Fruit fly (Drosophila melanogaster) whole organism, pupa: Measurements from ENCODE around the gene CG9389.

ENCODE experiments used
- CG10348 ChIP-seq: fragments of 200-800 bp; sonication (Bioruptor generic); IDR thresholded peaks from 2 replicates; pipeline ENCODE4 v1.3.6; 2022; ENCODE audit warnings: missing biosample characterization, missing genetic modification characterization
- CG12605 ChIP-seq: fragments of 200-800 bp; sonication (Bioruptor generic); IDR thresholded peaks from 2 replicates; pipeline ENCODE4 v1.3.6; 2022; ENCODE audit warnings: missing biosample characterization, missing genetic modification characterization
- CG13204 ChIP-seq: fragments of 200-800 bp; sonication (Bioruptor generic); optimal IDR thresholded peaks from 2 replicates; lab custom pipeline; 2018; ENCODE audit warnings: missing biosample characterization, mild to moderate bottlenecking, missing genetic modification characterization, moderate library complexity
- CG14655 ChIP-seq: fragments of 200-800 bp; sonication (Bioruptor generic); optimal IDR thresholded peaks from 3 replicates; lab custom pipeline; 2017; ENCODE audit warnings: mild to moderate bottlenecking, missing biosample characterization, missing genetic modification reagents, missing genetic modification characterization
- CG15710 ChIP-seq: fragments of 200-800 bp; sonication (Bioruptor generic); optimal IDR thresholded peaks from 2 replicates; lab custom pipeline; 2018; ENCODE audit warnings: missing biosample characterization, mild to moderate bottlenecking, missing genetic modification characterization, moderate library complexity
- CG17806 ChIP-seq: fragments of 200-800 bp; sonication (Bioruptor generic); optimal IDR thresholded peaks from 2 replicates; lab custom pipeline; 2018; ENCODE audit warnings: missing biosample characterization, mild to moderate bottlenecking, missing genetic modification characterization, moderate library complexity
- CG32121 ChIP-seq: fragments of 200-800 bp; sonication (Bioruptor generic); IDR thresholded peaks from 2 replicates; pipeline ENCODE4 v1.3.6; 2022; ENCODE audit warnings: missing biosample characterization, missing genetic modification characterization
- CG34367 ChIP-seq: fragments of 200-800 bp; sonication (Bioruptor generic); optimal IDR thresholded peaks from 2 replicates; lab custom pipeline; 2018; ENCODE audit warnings: missing biosample characterization, mild to moderate bottlenecking, missing genetic modification characterization
- CG4496 ChIP-seq: fragments of 200-800 bp; sonication (Bioruptor generic); IDR thresholded peaks from 3 replicates; pipeline ENCODE4 v1.3.6; 2022; ENCODE audit warnings: missing biosample characterization, missing genetic modification characterization
- CG8159 ChIP-seq: fragments of 200-800 bp; sonication (Bioruptor generic); optimal IDR thresholded peaks from 3 replicates; lab custom pipeline; 2018; ENCODE audit warnings: missing biosample characterization, mild to moderate bottlenecking, missing genetic modification characterization, moderate library complexity
- CG8301 ChIP-seq: fragments of 200-800 bp; sonication (Bioruptor generic); optimal IDR thresholded peaks from 2 replicates; lab custom pipeline; 2018; ENCODE audit warnings: missing biosample characterization, mild to moderate bottlenecking, missing genetic modification characterization
- CG9948 ChIP-seq: fragments of 200-800 bp; sonication (Bioruptor generic); optimal IDR thresholded peaks from 2 replicates; lab custom pipeline; 2018; ENCODE audit warnings: missing biosample characterization, mild to moderate bottlenecking, missing genetic modification characterization, moderate library complexity
- D1 ChIP-seq: fragments of 200-800 bp; sonication (Bioruptor generic); optimal IDR thresholded peaks from 2 replicates; lab custom pipeline; 2018; ENCODE audit warnings: missing biosample characterization, mild to moderate bottlenecking, missing genetic modification characterization, moderate library complexity
- EcR ChIP-seq: fragments of 200-800 bp; sonication (Bioruptor generic); optimal IDR thresholded peaks from 3 replicates; lab custom pipeline; 2019; ENCODE audit warnings: missing biosample characterization, missing genetic modification characterization, mild to moderate bottlenecking, moderate library complexity, missing genetic modification reagents
- Ets98B ChIP-seq: fragments of 200-800 bp; sonication (Bioruptor generic); IDR thresholded peaks from 2 replicates; pipeline ENCODE4 v1.3.6; 2022; ENCODE audit warnings: missing biosample characterization, missing genetic modification characterization
- Pif1A ChIP-seq: fragments of 200-800 bp; sonication (Bioruptor generic); optimal IDR thresholded peaks from 3 replicates; lab custom pipeline; 2016; ENCODE audit warnings: missing biosample characterization, missing genetic modification characterization
- Pif1B ChIP-seq: fragments of 200-800 bp; sonication (Bioruptor generic); optimal IDR thresholded peaks from 3 replicates; lab custom pipeline; 2016; ENCODE audit warnings: missing biosample characterization, missing genetic modification characterization
- Snoo ChIP-seq: fragments of 200-800 bp; sonication (Bioruptor generic); optimal IDR thresholded peaks from 3 replicates; lab custom pipeline; 2017; ENCODE audit warnings: missing biosample characterization, mild to moderate bottlenecking, missing genetic modification characterization, inconsistent platforms
- fd96Ca ChIP-seq: fragments of 200-800 bp; sonication (Bioruptor generic); IDR thresholded peaks from 3 replicates; pipeline ENCODE4 v1.3.6; 2022; ENCODE audit warnings: missing biosample characterization, missing genetic modification characterization
- gl ChIP-seq: fragments of 200-800 bp; sonication (Bioruptor generic); optimal IDR thresholded peaks from 2 replicates; lab custom pipeline; 2018; ENCODE audit warnings: missing biosample characterization, mild to moderate bottlenecking, missing genetic modification characterization
- rn ChIP-seq: fragments of 200-800 bp; sonication (Bioruptor generic); IDR thresholded peaks from 2 replicates; pipeline ENCODE4 v1.3.6; 2022; ENCODE audit warnings: missing biosample characterization, missing genetic modification characterization

CG9389 gene

DNA sequence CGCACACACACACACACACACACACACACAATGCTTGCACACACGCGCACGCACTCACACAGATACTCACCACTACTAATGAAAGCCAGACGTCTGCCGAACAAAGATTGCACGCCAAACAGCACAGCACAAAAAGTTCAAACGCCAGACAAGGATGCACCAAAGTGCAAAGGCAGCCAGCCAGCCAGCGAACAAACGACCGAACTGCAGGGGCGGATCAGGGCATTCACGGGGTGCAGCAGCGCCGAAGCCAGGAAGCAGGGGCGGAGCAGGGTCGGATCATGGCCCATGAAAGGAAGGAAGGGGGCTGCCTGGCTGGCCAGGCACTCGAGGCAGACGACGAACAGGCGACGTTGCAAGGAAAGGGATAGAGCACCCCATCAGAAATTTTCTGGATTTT lies 17.9 kb downstream of the CG9389 start:
- TF ChIP-seq CG15710 (no peak), CG32121 (peak; percentile 34), Snoo (tag; lab: Kevin White, UChicago) (peak; percentile 32), D1 (no peak), CG12605 (GFP tag; lab: Robert Waterston, UW) (no peak), Ets98B (GFP tag; lab: Robert Waterston, UW) (no peak), rn (GFP tag; lab: Robert Waterston, UW) (no peak), Pif1A (no peak), CG8159 (tag; lab: Kevin White, UChicago) (no peak), gl (tag; lab: Kevin White, UChicago) (no peak), CG17806 (tag; lab: Kevin White, UChicago) (no peak), CG8301 (no peak), CG13204 (GFP tag; lab: Kevin White, UChicago) (peak; percentile 74), CG4496 (GFP tag; lab: Robert Waterston, UW) (peak; percentile 12; the same call in 1 of the 3 replicates), EcR (GFP tag; lab: Kevin White, UChicago) (peak; percentile 93), fd96Ca (GFP tag; lab: Robert Waterston, UW) (no peak)

DNA sequence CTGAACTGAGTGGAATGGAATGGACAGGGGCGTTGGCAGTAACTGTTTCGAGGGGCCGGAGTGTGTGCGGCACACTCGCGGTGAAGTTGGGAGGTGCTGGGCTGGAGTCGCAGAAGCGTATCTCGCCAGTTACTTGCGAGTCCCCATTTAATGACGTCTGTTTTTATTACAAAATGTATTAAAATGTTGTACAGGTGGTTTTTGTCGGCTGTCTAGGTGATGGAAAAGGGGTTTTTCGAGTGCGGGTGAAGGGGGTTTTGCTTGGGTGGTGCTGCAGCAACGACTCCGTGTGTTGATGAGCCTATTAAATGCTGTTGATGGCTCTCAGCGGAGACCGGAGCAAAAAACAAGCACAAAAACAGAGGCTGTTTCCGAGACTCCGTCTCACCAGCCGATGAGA lies 19.0 kb downstream of the CG9389 start:
- TF ChIP-seq CG13204 (GFP tag; lab: Kevin White, UChicago) = peak; percentile 86
- TF ChIP-seq gl (tag; lab: Kevin White, UChicago) = peak; percentile 41
- peak; percentile 64 for TF ChIP-seq CG17806 (tag; lab: Kevin White, UChicago)
- TF ChIP-seq fd96Ca (GFP tag; lab: Robert Waterston, UW) = peak; percentile 62; the same call in 2 of the 3 replicates
- TF ChIP-seq Ets98B (GFP tag; lab: Robert Waterston, UW) = peak; percentile 47; the same call in 1 of the 2 replicates
- peak; percentile 7 for TF ChIP-seq Pif1B (GFP tag; lab: Kevin White, UChicago)
- TF ChIP-seq rn (GFP tag; lab: Robert Waterston, UW) = 0 out of 2 replicates have a peak, but pooled peaks have one; percentile 18
- TF ChIP-seq CG12605 (GFP tag; lab: Robert Waterston, UW) = peak; percentile 39; the same call in 1 of the 2 replicates
- TF ChIP-seq CG8159 (tag; lab: Kevin White, UChicago) = peak; percentile 72
- no peak for TF ChIP-seq CG10348 (GFP tag; lab: Robert Waterston, UW)
- TF ChIP-seq Pif1A = peak; percentile 47
- TF ChIP-seq CG32121 = peak; percentile 74; the same call in 1 of the 2 replicates
- peak; percentile 40 for TF ChIP-seq D1
- peak; percentile 40 for TF ChIP-seq CG8301
- peak; percentile 55 for TF ChIP-seq CG9948
- TF ChIP-seq EcR (GFP tag; lab: Kevin White, UChicago) = peak; percentile 95
- TF ChIP-seq CG15710 = peak; percentile 73
- peak; percentile 54; the same call in 1 of the 3 replicates for TF ChIP-seq CG4496 (GFP tag; lab: Robert Waterston, UW)
- peak; percentile 61 for TF ChIP-seq CG34367 (tag; lab: Kevin White, UChicago)
- peak; percentile 19 for TF ChIP-seq Snoo (tag; lab: Kevin White, UChicago)
- TF ChIP-seq CG14655 = peak; percentile 62

DNA sequence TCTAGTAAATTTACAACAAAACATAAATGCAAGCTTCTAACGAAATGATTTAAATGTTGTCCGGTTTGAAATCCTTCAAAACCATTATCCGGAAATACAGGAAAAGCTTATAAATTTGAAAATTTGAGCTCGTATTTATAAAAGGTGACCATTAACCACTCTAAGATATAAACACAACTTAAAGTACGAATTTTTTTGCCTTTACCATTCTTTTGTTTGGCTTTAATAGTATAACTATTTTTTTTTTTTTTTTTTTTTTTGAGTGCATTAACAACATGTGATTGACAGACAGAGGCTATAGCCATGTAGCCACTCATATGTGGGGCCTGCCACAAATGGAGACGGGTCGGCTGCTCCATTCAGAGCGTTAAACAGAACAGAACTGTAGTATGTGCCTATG lies 27.0 kb downstream of the CG9389 start:
- TF ChIP-seq Pif1B (GFP tag; lab: Kevin White, UChicago) (no peak), CG9948 (peak; percentile 60), fd96Ca (GFP tag; lab: Robert Waterston, UW) (no peak), CG17806 (tag; lab: Kevin White, UChicago) (peak; percentile 67), Ets98B (GFP tag; lab: Robert Waterston, UW) (no peak), CG8301 (peak; percentile 6), EcR (GFP tag; lab: Kevin White, UChicago) (no peak), CG14655 (peak; percentile 14), CG13204 (GFP tag; lab: Kevin White, UChicago) (no peak), CG34367 (tag; lab: Kevin White, UChicago) (no peak), Pif1A (peak; percentile 25), CG12605 (GFP tag; lab: Robert Waterston, UW) (no peak)

DNA sequence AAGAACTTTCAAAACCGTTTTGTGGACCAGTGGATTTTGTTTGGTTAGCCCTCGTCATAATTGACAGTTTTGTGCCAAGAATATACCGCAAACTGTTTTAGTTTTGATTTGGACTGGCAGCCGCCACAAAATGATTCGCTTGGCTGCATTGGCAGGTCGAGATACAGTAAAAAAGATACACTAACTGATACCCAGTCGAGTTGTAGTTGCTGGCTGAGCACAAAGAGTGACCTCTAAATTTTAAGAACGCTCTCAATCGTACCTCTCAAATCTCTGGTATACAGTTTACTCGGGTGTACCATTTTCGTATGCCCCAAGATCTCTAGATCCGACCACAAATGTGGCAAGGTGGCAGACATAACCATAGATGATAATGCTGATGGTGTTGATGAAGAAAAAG lies 27.4 kb downstream of the CG9389 start:
- TF ChIP-seq CG34367 (tag; lab: Kevin White, UChicago) = no peak
- TF ChIP-seq CG9948 = no peak
- TF ChIP-seq CG13204 (GFP tag; lab: Kevin White, UChicago) = no peak
- no peak for TF ChIP-seq CG15710
- no peak for TF ChIP-seq CG17806 (tag; lab: Kevin White, UChicago)
- TF ChIP-seq CG32121 = no peak
- no peak for TF ChIP-seq D1
- no peak for TF ChIP-seq fd96Ca (GFP tag; lab: Robert Waterston, UW)
- no peak for TF ChIP-seq CG12605 (GFP tag; lab: Robert Waterston, UW)
- no peak for TF ChIP-seq Snoo (tag; lab: Kevin White, UChicago)
- TF ChIP-seq Pif1A = no peak
- no peak for TF ChIP-seq EcR (GFP tag; lab: Kevin White, UChicago)
- TF ChIP-seq Ets98B (GFP tag; lab: Robert Waterston, UW) = no peak
- TF ChIP-seq CG4496 (GFP tag; lab: Robert Waterston, UW) = no peak
- no peak for TF ChIP-seq CG8301
- no peak for TF ChIP-seq CG8159 (tag; lab: Kevin White, UChicago)
- TF ChIP-seq CG10348 (GFP tag; lab: Robert Waterston, UW) = no peak
- TF ChIP-seq, all 21 proteins: peak for 0

DNA sequence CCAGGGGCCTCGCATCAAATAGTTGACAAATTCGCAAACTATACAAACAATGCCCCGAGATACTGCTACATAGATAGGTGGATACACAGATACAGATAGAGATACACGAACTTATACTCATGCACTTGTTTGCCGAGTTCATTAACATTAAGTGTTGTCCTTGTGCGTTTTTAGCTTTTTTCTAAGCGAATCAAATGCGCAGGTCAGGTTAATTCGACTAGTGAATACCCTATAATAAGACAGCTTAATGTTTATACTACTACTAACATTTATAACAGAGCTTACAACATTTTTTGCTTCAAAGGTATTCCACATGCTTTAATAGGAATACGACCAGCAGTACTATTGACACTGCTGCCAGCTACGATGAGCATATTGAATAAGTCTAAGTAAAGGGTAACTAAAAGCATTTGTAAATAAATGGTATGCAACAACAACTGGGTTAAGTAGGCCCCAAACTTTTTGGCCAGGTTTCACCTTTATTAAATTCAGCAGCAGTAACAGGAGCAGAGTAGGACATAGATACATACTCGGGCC lies 28.9 kb downstream of the CG9389 start:
- TF ChIP-seq CG17806 (tag; lab: Kevin White, UChicago) (no peak), CG9948 (peak; percentile 4), Pif1B (GFP tag; lab: Kevin White, UChicago) (no peak), CG12605 (GFP tag; lab: Robert Waterston, UW) (peak; percentile 34; the same call in 1 of the 2 replicates), CG8301 (peak; percentile 31)
